Worm (Caenorhabditis elegans) whole organism, L3 larva: ENCODE measurements around the gene egrh-3.

Experiments
- R02D3.7 ChIP-seq: fragments of 150-350 bp; optimal IDR thresholded peaks from 2 replicates; lab custom pipeline; 2014; ENCODE audit warnings: missing biosample characterization, missing genetic modification characterization
- ZK546.5 ChIP-seq: sonication (generic microtip); optimal IDR thresholded peaks from 2 replicates; lab custom pipeline; 2017; ENCODE audit warnings: missing biosample characterization, missing genetic modification characterization
- aly-2 ChIP-seq: fragments of 150-350 bp; optimal IDR thresholded peaks from 2 replicates; lab custom pipeline; 2014; ENCODE audit warnings: missing biosample characterization, missing genetic modification characterization
- ama-1 ChIP-seq: fragments of 150-350 bp; optimal IDR thresholded peaks from 2 replicates; lab custom pipeline; 2018
- ceh-28 ChIP-seq: fragments of 150-350 bp; optimal IDR thresholded peaks from 2 replicates; lab custom pipeline; 2014; ENCODE audit warnings: missing biosample characterization, missing genetic modification reagents, missing genetic modification characterization
- ceh-82 ChIP-seq: fragments of 150-350 bp; optimal IDR thresholded peaks from 2 replicates; lab custom pipeline; 2014; ENCODE audit warnings: missing biosample characterization, missing genetic modification characterization
- ceh-9 ChIP-seq: sonication (generic microtip); optimal IDR thresholded peaks from 2 replicates; lab custom pipeline; 2018; ENCODE audit warnings: missing biosample characterization, missing genetic modification characterization
- egl-5 ChIP-seq: fragments of 150-350 bp; optimal IDR thresholded peaks from 2 replicates; lab custom pipeline; 2017; ENCODE audit warnings: missing biosample characterization, missing genetic modification reagents, missing genetic modification characterization, inconsistent platforms
- elt-1 ChIP-seq: fragments of 150-350 bp; optimal IDR thresholded peaks from 2 replicates; lab custom pipeline; 2014; ENCODE audit warnings: missing biosample characterization, missing genetic modification characterization
- elt-2 ChIP-seq: sonication (generic microtip); optimal IDR thresholded peaks from 2 replicates; lab custom pipeline; 2016; ENCODE audit warnings: missing genetic modification reagents, mild to moderate bottlenecking, missing genetic modification characterization, missing compliant biosample characterization
- elt-3 ChIP-seq, 3 experiments: fragments of 150-350 bp in 1 of 3; sonication (generic microtip) in 2 of 3; optimal IDR thresholded peaks; 2 replicates in 2 of 3; 4 replicates in 1 of 3; lab custom pipeline; 2014 to 2017; ENCODE audit warnings: missing biosample characterization in 3 of 3, missing genetic modification characterization in 3 of 3
- eor-1 ChIP-seq, 2 experiments: fragments of 150-350 bp; optimal IDR thresholded peaks; 2 replicates each; lab custom pipeline; 2014 to 2018; ENCODE audit warnings: missing biosample characterization in 2 of 2, missing genetic modification characterization in 2 of 2
- fkh-10 ChIP-seq: sonication (generic microtip); optimal IDR thresholded peaks from 2 replicates; lab custom pipeline; 2017; ENCODE audit warnings: missing biosample characterization, missing genetic modification reagents, missing genetic modification characterization
- fkh-2 ChIP-seq: fragments of 150-350 bp; optimal IDR thresholded peaks from 2 replicates; lab custom pipeline; 2014; ENCODE audit warnings: missing biosample characterization, missing genetic modification reagents, missing genetic modification characterization
- hmg-11 ChIP-seq: sonication (generic microtip); optimal IDR thresholded peaks from 2 replicates; lab custom pipeline; 2016; ENCODE audit warnings: missing genetic modification characterization, missing compliant biosample characterization
- jun-1 ChIP-seq: fragments of 150-350 bp; optimal IDR thresholded peaks from 2 replicates; lab custom pipeline; 2014; ENCODE audit warnings: missing biosample characterization, missing genetic modification reagents, missing genetic modification characterization
- lin-15B ChIP-seq: fragments of 150-350 bp; optimal IDR thresholded peaks from 2 replicates; lab custom pipeline; 2014; ENCODE audit warnings: missing biosample characterization, missing genetic modification characterization
- lin-39 ChIP-seq: fragments of 150-350 bp; optimal IDR thresholded peaks from 2 replicates; lab custom pipeline; 2018; ENCODE audit warnings: missing biosample characterization, missing genetic modification reagents, missing genetic modification characterization
- lsy-12 ChIP-seq: sonication (generic microtip); optimal IDR thresholded peaks from 2 replicates; lab custom pipeline; 2016; ENCODE audit warnings: mild to moderate bottlenecking, missing genetic modification characterization, missing compliant biosample characterization
- mdl-1 ChIP-seq: fragments of 150-350 bp; optimal IDR thresholded peaks from 2 replicates; lab custom pipeline; 2014; ENCODE audit warnings: missing biosample characterization, missing genetic modification characterization
- nfya-1 ChIP-seq: sonication (generic microtip); optimal IDR thresholded peaks from 2 replicates; lab custom pipeline; 2017; ENCODE audit warnings: missing genetic modification characterization, mild to moderate bottlenecking, missing compliant biosample characterization, antibody characterized with exemption, moderate library complexity; ENCODE audit not compliant: insufficient read depth
- nhr-11 ChIP-seq: fragments of 150-350 bp; optimal IDR thresholded peaks from 2 replicates; lab custom pipeline; 2014; ENCODE audit warnings: missing biosample characterization, missing genetic modification characterization
- nhr-12 ChIP-seq: fragments of 150-350 bp; optimal IDR thresholded peaks from 2 replicates; lab custom pipeline; 2014; ENCODE audit warnings: missing biosample characterization, missing genetic modification characterization
- nhr-23 ChIP-seq: fragments of 150-350 bp; optimal IDR thresholded peaks from 2 replicates; lab custom pipeline; 2014; ENCODE audit warnings: missing biosample characterization, missing genetic modification reagents, missing genetic modification characterization
- nhr-237 ChIP-seq: fragments of 150-350 bp; optimal IDR thresholded peaks from 2 replicates; lab custom pipeline; 2014; ENCODE audit warnings: missing biosample characterization, missing genetic modification characterization
- nhr-25 ChIP-seq: sonication (generic microtip); optimal IDR thresholded peaks from 2 replicates; lab custom pipeline; 2017; ENCODE audit warnings: missing biosample characterization, missing genetic modification characterization
- nhr-28 ChIP-seq: fragments of 150-350 bp; optimal IDR thresholded peaks from 2 replicates; lab custom pipeline; 2014; ENCODE audit warnings: missing biosample characterization, missing genetic modification characterization
- nhr-43 ChIP-seq: sonication (generic microtip); optimal IDR thresholded peaks from 2 replicates; lab custom pipeline; 2016; ENCODE audit warnings: mild to moderate bottlenecking, missing genetic modification characterization, missing compliant biosample characterization; ENCODE audit not compliant: poor library complexity, severe bottlenecking
- nhr-67 ChIP-seq: fragments of 150-350 bp; optimal IDR thresholded peaks from 2 replicates; lab custom pipeline; 2014; ENCODE audit warnings: missing biosample characterization, missing genetic modification characterization
- nhr-76 ChIP-seq: fragments of 150-350 bp; sonication (generic microtip); optimal IDR thresholded peaks from 5 replicates; lab custom pipeline; 2014; ENCODE audit warnings: missing biosample characterization, missing genetic modification characterization
- nhr-77 ChIP-seq: fragments of 150-350 bp; optimal IDR thresholded peaks from 2 replicates; lab custom pipeline; 2014; ENCODE audit warnings: missing biosample characterization, missing genetic modification characterization
- pha-4 ChIP-seq: fragments of 150-350 bp; optimal IDR thresholded peaks from 2 replicates; lab custom pipeline; 2014; ENCODE audit warnings: missing biosample characterization, missing genetic modification reagents, missing genetic modification characterization
- pqm-1 ChIP-seq: fragments of 150-350 bp; optimal IDR thresholded peaks from 2 replicates; lab custom pipeline; 2017; ENCODE audit warnings: missing biosample characterization, missing genetic modification characterization, inconsistent platforms
- skn-1 ChIP-seq: fragments of 150-350 bp; optimal IDR thresholded peaks from 2 replicates; lab custom pipeline; 2014; ENCODE audit warnings: missing biosample characterization, missing genetic modification characterization
- snpc-4 ChIP-seq: fragments of 150-350 bp; optimal IDR thresholded peaks from 2 replicates; lab custom pipeline; 2014; ENCODE audit warnings: missing biosample characterization, missing genetic modification characterization
- tbx-2 ChIP-seq: sonication (generic microtip); optimal IDR thresholded peaks from 2 replicates; lab custom pipeline; 2016; ENCODE audit warnings: mild to moderate bottlenecking, missing genetic modification characterization, missing compliant biosample characterization
- unc-62 ChIP-seq: fragments of 150-350 bp; sonication (generic microtip); optimal IDR thresholded peaks from 4 replicates; lab custom pipeline; 2014; ENCODE audit warnings: missing biosample characterization, missing genetic modification reagents, missing genetic modification characterization
- ztf-11 ChIP-seq: fragments of 150-350 bp; optimal IDR thresholded peaks from 2 replicates; lab custom pipeline; 2014; ENCODE audit warnings: missing biosample characterization, missing genetic modification characterization
- ztf-4 ChIP-seq: fragments of 150-350 bp; optimal IDR thresholded peaks from 2 replicates; lab custom pipeline; 2014; ENCODE audit warnings: missing biosample characterization, missing genetic modification characterization

Gene egrh-3

ce11 chrIV:2678152-2678551 is 10.4 kb downstream of the egrh-3 start:
- TF ChIP-seq elt-1 (tag; lab: Kevin White, UChicago), result no peak
- no peak for TF ChIP-seq nfya-1 (tag; lab: Kevin White, UChicago)
- no peak for TF ChIP-seq pqm-1 (tag; lab: Kevin White, UChicago)
- no peak for TF ChIP-seq ceh-28 (tag; lab: Kevin White, UChicago)

ce11 chrIV:2677687-2678086 is 10.9 kb downstream of the egrh-3 start:
- TF ChIP-seq ztf-11 (tag; lab: Kevin White, UChicago), result no peak
- TF ChIP-seq mdl-1 (tag; lab: Kevin White, UChicago), result no peak
- TF ChIP-seq ama-1 (lab: Kevin White, UChicago), result no peak
- TF ChIP-seq ztf-4 (tag; lab: Kevin White, UChicago), result no peak
- TF ChIP-seq tbx-2 (tag; lab: Kevin White, UChicago), result no peak
- TF ChIP-seq ZK546.5, result no peak
- TF ChIP-seq nhr-77, result no peak
- TF ChIP-seq ceh-82 (tag; lab: Kevin White, UChicago), result no peak
- no peak for TF ChIP-seq nhr-67 (tag; lab: Kevin White, UChicago)
- no peak for TF ChIP-seq nhr-12 (tag; lab: Kevin White, UChicago)
- no peak for TF ChIP-seq eor-1 (tag; optimal IDR thresholded peaks at IDR 0.05; lab: Kevin White, UChicago)
- TF ChIP-seq nhr-237 (tag; lab: Kevin White, UChicago), result no peak
- TF ChIP-seq fkh-2, result no peak
- no peak for TF ChIP-seq egl-5 (tag; lab: Kevin White, UChicago)
- TF ChIP-seq nhr-43 (tag; lab: Kevin White, UChicago), result no peak

- TF ChIP-seq ama-1 (lab: Kevin White, UChicago), result peak; percentile 37
- TF ChIP-seq elt-3 (tag; optimal IDR thresholded peaks at IDR 0.05; lab: Kevin White, UChicago), result no peak
- TF ChIP-seq ceh-82 (tag; lab: Kevin White, UChicago), result peak; percentile 68
- TF ChIP-seq aly-2 (tag; lab: Kevin White, UChicago), result no peak
- TF ChIP-seq ceh-9 (tag; lab: Kevin White, UChicago), result no peak
- TF ChIP-seq nhr-43 (tag; lab: Kevin White, UChicago), result peak; percentile 85
- peak; percentile 61 for TF ChIP-seq ceh-28 (tag; lab: Kevin White, UChicago)
- TF ChIP-seq pqm-1 (tag; lab: Kevin White, UChicago), result peak; percentile 20
- TF ChIP-seq lin-39 (tag; lab: Kevin White, UChicago), result peak; percentile 68
- no peak for TF ChIP-seq egl-5 (tag; lab: Kevin White, UChicago)
- no peak for TF ChIP-seq unc-62 (GFP tag; lab: Kevin White, UChicago)
- TF ChIP-seq snpc-4 (tag; lab: Kevin White, UChicago), result peak; percentile 61
- TF ChIP-seq jun-1 (tag; lab: Kevin White, UChicago), result peak; percentile 66
- peak; percentile 97 for TF ChIP-seq lin-15B
- no peak for TF ChIP-seq nhr-28 (tag; lab: Kevin White, UChicago)
- peak; percentile 17 for TF ChIP-seq elt-2
- no peak for TF ChIP-seq ztf-4 (tag; lab: Kevin White, UChicago)
- TF ChIP-seq fkh-10 (GFP tag; lab: Kevin White, UChicago), result peak; percentile 87
- peak in 1 of 2 experiments; percentile 24 for TF ChIP-seq eor-1 (tag; optimal IDR thresholded peaks at IDR 0.05; lab: Kevin White, UChicago)
- no peak for TF ChIP-seq mdl-1 (tag; lab: Kevin White, UChicago)
- TF ChIP-seq skn-1 (tag; lab: Kevin White, UChicago), result peak; percentile 84
- TF ChIP-seq nhr-11, result peak; percentile 47
- TF ChIP-seq fkh-2, result no peak
- TF ChIP-seq R02D3.7 (tag; lab: Kevin White, UChicago), result peak; percentile 73
- peak; percentile 48 for TF ChIP-seq hmg-11 (tag; lab: Kevin White, UChicago)
- TF ChIP-seq pha-4 (tag; lab: Kevin White, UChicago), result peak; percentile 90
- no peak for TF ChIP-seq nhr-67 (tag; lab: Kevin White, UChicago)
- TF ChIP-seq nfya-1 (tag; lab: Kevin White, UChicago), result peak; percentile 92
- TF ChIP-seq tbx-2 (tag; lab: Kevin White, UChicago), result peak; percentile 72
- TF ChIP-seq nhr-25 (tag; lab: Kevin White, UChicago), result peak; percentile 76
- peak; percentile 89 for TF ChIP-seq nhr-23 (tag; lab: Kevin White, UChicago)
- peak; percentile 52 for TF ChIP-seq lsy-12 (tag; lab: Kevin White, UChicago)
- TF ChIP-seq ztf-11 (tag; lab: Kevin White, UChicago), result no peak
- no peak for TF ChIP-seq nhr-76 (tag; lab: Kevin White, UChicago)
- TF ChIP-seq, all 47 proteins: peak for 22
Measured at ce11 chrIV:2676281-2676680, 12.3 kb downstream of the egrh-3 start, which contains the start of gene Y94H6A.3. Gene Y94H6A.3, plus strand, starts transcription at chrIV:2676512.
